Worm (Caenorhabditis elegans): Measurements from ENCODE around the gene ZK596.2.
A peak's percentile ranks its signal among the peaks of the same experiment; 100 is the strongest.

The ZK596.2 gene

ce11 chrIV:10933777-10934546 lies 24.9 kb upstream of the ZK596.2 start:
- no peak for TF ChIP-seq zfp-2 (tag; optimal IDR thresholded peaks at IDR 0.05)
- peak; percentile 75 for TF ChIP-seq T26A8.4 (GFP tag; IDR thresholded peaks at IDR 0.05)
- TF ChIP-seq Y48G9A.11 (GFP tag; IDR thresholded peaks at IDR 0.05): no peak
- TF ChIP-seq hlh-30 (tag; optimal IDR thresholded peaks at IDR 0.05; ENCODE audit: insufficient read depth): peak; percentile 35
- no peak for TF ChIP-seq daf-12 (tag; optimal IDR thresholded peaks at IDR 0.05)
- TF ChIP-seq lim-7 (GFP tag; IDR thresholded peaks at IDR 0.05): peak; percentile 14; the same call in 1 of the 2 replicates
- no peak for TF ChIP-seq F26F4.8 (GFP tag; conservative IDR thresholded peaks at IDR 0.05)
- TF ChIP-seq mdl-1 (tag; optimal IDR thresholded peaks at IDR 0.05): no peak
- TF ChIP-seq pha-4 (GFP tag; IDR thresholded peaks at IDR 0.05): peak; percentile 66; the same call in 1 of the 2 replicates
- TF ChIP-seq pha-4 (tag; optimal IDR thresholded peaks at IDR 0.05): no peak
- no peak for TF ChIP-seq unc-39 (tag; optimal IDR thresholded peaks at IDR 0.05)
- peak; percentile 60 for TF ChIP-seq mep-1 (tag; optimal IDR thresholded peaks at IDR 0.05)
- TF ChIP-seq mxl-2 (GFP tag; conservative IDR thresholded peaks at IDR 0.05): no peak
- TF ChIP-seq arid-1 (GFP tag; conservative IDR thresholded peaks at IDR 0.05): peak; percentile 44; the same call in 1 of the 2 replicates
- TF ChIP-seq hmg-1.1 (GFP tag; IDR thresholded peaks at IDR 0.05): peak; percentile 52; the same call in 1 of the 2 replicates
- no peak for TF ChIP-seq nhr-28 (tag; optimal IDR thresholded peaks at IDR 0.05)
- TF ChIP-seq attf-4 (tag; optimal IDR thresholded peaks at IDR 0.05): no peak
- peak; percentile 54 for TF ChIP-seq hlh-11 (tag; optimal IDR thresholded peaks at IDR 0.05)
- peak; percentile 51 for TF ChIP-seq mdt-29 (GFP tag; IDR thresholded peaks at IDR 0.05)
- TF ChIP-seq nhr-48 (tag; optimal IDR thresholded peaks at IDR 0.05): peak; percentile 49
- TF ChIP-seq egl-43 (GFP tag; IDR thresholded peaks at IDR 0.05): no peak
- TF ChIP-seq ceh-82 (tag; optimal IDR thresholded peaks at IDR 0.05): no peak
- TF ChIP-seq hif-1 (tag; optimal IDR thresholded peaks at IDR 0.05): peak in 1 of 2 experiments; percentile 23
- TF ChIP-seq nhr-11 (tag; optimal IDR thresholded peaks at IDR 0.05): no peak
- peak; percentile 58; the same call in 1 of the 2 replicates for TF ChIP-seq ctbp-1 (GFP tag; IDR thresholded peaks at IDR 0.05)
- peak; percentile 70 for TF ChIP-seq nhr-77 (tag; optimal IDR thresholded peaks at IDR 0.05)
- peak; percentile 58 for TF ChIP-seq lin-38 (GFP tag; IDR thresholded peaks at IDR 0.05)
- peak; percentile 2 for TF ChIP-seq duxl-1 (tag; optimal IDR thresholded peaks at IDR 0.05; ENCODE audit: poor library complexity)
- TF ChIP-seq lin-1 (GFP tag; IDR thresholded peaks at IDR 0.05): peak; percentile 7; the same call in 1 of the 2 replicates
- no peak for TF ChIP-seq daf-16 (GFP tag; optimal IDR thresholded peaks at IDR 0.05)
- TF ChIP-seq daf-16 (tag; optimal IDR thresholded peaks at IDR 0.05): peak; percentile 30
- no peak for TF ChIP-seq lir-3 (tag; optimal IDR thresholded peaks at IDR 0.05)
- peak; percentile 63 for TF ChIP-seq T20F7.1 (GFP tag; optimal IDR thresholded peaks at IDR 0.05)
- peak; percentile 61 for TF ChIP-seq spr-3 (GFP tag; optimal IDR thresholded peaks at IDR 0.05)
- TF ChIP-seq F10B5.3 (tag; optimal IDR thresholded peaks at IDR 0.05): peak; percentile 32
- 0 out of 2 replicates have a peak, but pooled peaks have one; percentile 8 for TF ChIP-seq dmd-6 (GFP tag; IDR thresholded peaks at IDR 0.05)
- TF ChIP-seq dmd-8 (GFP tag; IDR thresholded peaks at IDR 0.05): no peak
- TF ChIP-seq snpc-4 (tag; optimal IDR thresholded peaks at IDR 0.05): no peak
- peak; percentile 56 for TF ChIP-seq aha-1 (tag)
- no peak for TF ChIP-seq madf-5 (GFP tag; IDR thresholded peaks at IDR 0.05)
- peak; percentile 84 for TF ChIP-seq zfp-3 (GFP tag; conservative IDR thresholded peaks at IDR 0.05)
- TF ChIP-seq dpl-1 (GFP tag; optimal IDR thresholded peaks at IDR 0.05): no peak
- no peak for TF ChIP-seq lin-29 (GFP tag; IDR thresholded peaks at IDR 0.05)
- TF ChIP-seq Y105C5A.15 (GFP tag; IDR thresholded peaks at IDR 0.05): no peak
- TF ChIP-seq nhr-102 (tag; optimal IDR thresholded peaks at IDR 0.05): peak; percentile 35
- peak; percentile 2 to 66 for TF ChIP-seq lsy-2 (tag; optimal IDR thresholded peaks at IDR 0.05)
- TF ChIP-seq php-3 (GFP tag; IDR thresholded peaks at IDR 0.05): no peak; the same call in 1 of the 2 replicates
- TF ChIP-seq ama-1 (optimal IDR thresholded peaks at IDR 0.05): peak; percentile 65
- no peak for TF ChIP-seq dmd-9 (GFP tag; IDR thresholded peaks at IDR 0.05)
- peak; percentile 6 for TF ChIP-seq nhr-111 (GFP tag; optimal IDR thresholded peaks at IDR 0.05)

Measured in whole organism, L4 larva.